Fruit fly (Drosophila melanogaster) whole organism, embryonic: ENCODE data around the gene dsx.

Experiments used
- ATbp ChIP-seq: fragments of 200-800 bp; sonication (Bioruptor generic); optimal IDR thresholded peaks from 2 replicates; lab custom pipeline; 2017; ENCODE audit warnings: missing biosample characterization, mild to moderate bottlenecking, missing genetic modification characterization, missing genetic modification reagents
- BEAF-32 ChIP-seq: fragments of 200-800 bp; sonication (Bioruptor generic); optimal IDR thresholded peaks from 3 replicates; lab custom pipeline; 2017; ENCODE audit warnings: missing biosample characterization, missing genetic modification characterization, mild to moderate bottlenecking, moderate library complexity, missing genetic modification reagents
- Bdp1 ChIP-seq: fragments of 200-800 bp; sonication (Bioruptor generic); optimal IDR thresholded peaks from 3 replicates; lab custom pipeline; 2016; ENCODE audit warnings: missing biosample characterization, missing genetic modification characterization
- CG10654 ChIP-seq: fragments of 200-800 bp; sonication (Bioruptor generic); optimal IDR thresholded peaks from 2 replicates; lab custom pipeline; 2016; ENCODE audit warnings: missing biosample characterization, missing genetic modification characterization
- CG10959 ChIP-seq: fragments of 200-800 bp; sonication (Bioruptor generic); IDR thresholded peaks from 2 replicates; pipeline ENCODE4 v1.3.6; 2022; ENCODE audit warnings: missing biosample characterization, missing genetic modification characterization
- CG11456 ChIP-seq: fragments of 200-800 bp; sonication (Bioruptor generic); IDR thresholded peaks from 3 replicates; pipeline ENCODE4 v1.3.6; 2022; ENCODE audit warnings: missing biosample characterization, missing genetic modification characterization
- CG13624 ChIP-seq: fragments of 200-800 bp; sonication (Bioruptor generic); optimal IDR thresholded peaks from 2 replicates; lab custom pipeline; 2016; ENCODE audit warnings: missing biosample characterization, missing genetic modification characterization
- CG14710 ChIP-seq: fragments of 200-800 bp; sonication (Bioruptor generic); optimal IDR thresholded peaks from 3 replicates; lab custom pipeline; 2019; ENCODE audit warnings: missing biosample characterization, mild to moderate bottlenecking, missing genetic modification characterization, moderate library complexity
- CG1647 ChIP-seq: fragments of 200-800 bp; sonication (Bioruptor generic); optimal IDR thresholded peaks from 3 replicates; lab custom pipeline; 2016; ENCODE audit warnings: missing biosample characterization, missing genetic modification characterization
- CG16813 ChIP-seq: fragments of 200-800 bp; sonication (Bioruptor generic); IDR thresholded peaks from 3 replicates; pipeline ENCODE4 v1.3.6; 2022; ENCODE audit warnings: missing biosample characterization, missing genetic modification characterization; ENCODE audit not compliant: partially characterized antibody
- CG1792 ChIP-seq: fragments of 200-800 bp; sonication (Bioruptor generic); optimal IDR thresholded peaks from 2 replicates; lab custom pipeline; 2016; ENCODE audit warnings: missing biosample characterization, missing genetic modification characterization
- CG18262 ChIP-seq: fragments of 200-800 bp; optimal IDR thresholded peaks from 3 replicates; lab custom pipeline; 2019; ENCODE audit warnings: missing biosample characterization, mild to moderate bottlenecking, missing genetic modification characterization, moderate library complexity
- CG2120 ChIP-seq: fragments of 200-800 bp; sonication (Bioruptor generic); optimal IDR thresholded peaks from 3 replicates; lab custom pipeline; 2016; ENCODE audit warnings: missing biosample characterization, missing genetic modification characterization
- CG32532 ChIP-seq: fragments of 200-800 bp; sonication (Bioruptor generic); IDR thresholded peaks from 2 replicates; pipeline ENCODE4 v1.3.6; 2022; ENCODE audit warnings: missing biosample characterization, missing genetic modification characterization
- CG33557 ChIP-seq: fragments of 200-800 bp; sonication (Bioruptor generic); optimal IDR thresholded peaks from 2 replicates; lab custom pipeline; 2019; ENCODE audit warnings: missing biosample characterization, mild to moderate bottlenecking, missing genetic modification characterization, moderate library complexity
- CG34224 ChIP-seq: fragments of 200-800 bp; sonication (Bioruptor generic); IDR thresholded peaks from 3 replicates; pipeline ENCODE4 v1.3.6; 2022; ENCODE audit warnings: missing biosample characterization, missing genetic modification characterization; ENCODE audit not compliant: partially characterized antibody
- CG3995 ChIP-seq: fragments of 200-800 bp; sonication (Bioruptor generic); optimal IDR thresholded peaks from 3 replicates; lab custom pipeline; 2016; ENCODE audit warnings: missing biosample characterization, missing genetic modification characterization
- CG4617 ChIP-seq: fragments of 200-800 bp; sonication (Bioruptor generic); optimal IDR thresholded peaks from 3 replicates; lab custom pipeline; 2016; ENCODE audit warnings: missing biosample characterization, missing genetic modification characterization, borderline replicate concordance
- CG4707 ChIP-seq: fragments of 200-800 bp; sonication (Bioruptor generic); optimal IDR thresholded peaks from 2 replicates; lab custom pipeline; 2018; ENCODE audit warnings: missing biosample characterization, mild to moderate bottlenecking, missing genetic modification characterization, moderate library complexity
- CG7556 ChIP-seq: fragments of 200-800 bp; sonication (Bioruptor generic); optimal IDR thresholded peaks from 2 replicates; lab custom pipeline; 2017; ENCODE audit warnings: missing biosample characterization, mild to moderate bottlenecking, missing genetic modification characterization
- CG8478 ChIP-seq: fragments of >200 bp; optimal IDR thresholded peaks from 2 replicates; lab custom pipeline; 2018
- CG9609 ChIP-seq: fragments of 200-800 bp; sonication (Bioruptor generic); optimal IDR thresholded peaks from 3 replicates; lab custom pipeline; 2016; ENCODE audit warnings: missing biosample characterization, missing genetic modification characterization
- CkIIα-i1 ChIP-seq: fragments of 200-800 bp; sonication (Bioruptor generic); IDR thresholded peaks from 2 replicates; pipeline ENCODE4 v1.3.6; 2022; ENCODE audit warnings: missing biosample characterization, missing genetic modification characterization
- Dip3 ChIP-seq: fragments of 200-800 bp; sonication (Bioruptor generic); optimal IDR thresholded peaks from 3 replicates; lab custom pipeline; 2016; ENCODE audit warnings: missing biosample characterization, missing genetic modification characterization
- Hr78 ChIP-seq, 2 experiments: fragments of 200-800 bp in 1 of 2; fragments of >200 bp in 1 of 2; sonication (Bioruptor generic) in 1 of 2; optimal IDR thresholded peaks; 2 replicates each; lab custom pipeline; 2017 to 2019; ENCODE audit warnings: missing biosample characterization in 2 of 2, missing genetic modification characterization in 2 of 2, mild to moderate bottlenecking in 1 of 2, moderate library complexity in 1 of 2
- Med ChIP-seq: fragments of 200-800 bp; sonication (Bioruptor generic); peaks from one replicate; lab custom pipeline; 2016; ENCODE audit warnings: missing biosample characterization, missing genetic modification characterization, mild to moderate bottlenecking, inconsistent platforms, moderate library complexity
- Mes4 ChIP-seq: fragments of 200-800 bp; sonication (Bioruptor generic); optimal IDR thresholded peaks from 2 replicates; lab custom pipeline; 2016; ENCODE audit warnings: missing biosample characterization, missing genetic modification characterization
- Scr ChIP-seq: fragments of 200-800 bp; sonication (Bioruptor generic); IDR thresholded peaks from 2 replicates; pipeline ENCODE4 v1.3.6; 2022; ENCODE audit warnings: missing biosample characterization, missing genetic modification characterization; ENCODE audit not compliant: partially characterized antibody
- Sin3A ChIP-seq: fragments of >200 bp; optimal IDR thresholded peaks from 2 replicates; lab custom pipeline; 2018
- chif ChIP-seq, 2 experiments: fragments of 200-800 bp; sonication (Bioruptor generic); optimal IDR thresholded peaks; 3 replicates each; lab custom pipeline; 2016; ENCODE audit warnings: missing biosample characterization in 2 of 2, missing genetic modification characterization in 2 of 2
- ci ChIP-seq: fragments of 200-800 bp; sonication (Bioruptor generic); IDR thresholded peaks from 3 replicates; pipeline ENCODE4 v1.3.6; 2022; ENCODE audit warnings: missing biosample characterization, missing genetic modification characterization
- crp ChIP-seq, 2 experiments: fragments of 200-800 bp; sonication (Bioruptor generic); optimal IDR thresholded peaks; 2 replicates in 1 of 2; 3 replicates in 1 of 2; lab custom pipeline; 2017; ENCODE audit warnings: missing biosample characterization in 2 of 2, missing genetic modification characterization in 2 of 2, mild to moderate bottlenecking in 1 of 2, moderate library complexity in 1 of 2
- dm ChIP-seq: fragments of 200-800 bp; sonication (Bioruptor generic); optimal IDR thresholded peaks from 3 replicates; lab custom pipeline; 2016; ENCODE audit warnings: missing biosample characterization, missing genetic modification characterization
- esg ChIP-seq: fragments of 200-800 bp; sonication (Bioruptor generic); conservative IDR thresholded peaks from 2 replicates; pipeline ENCODE4 v1.3.6; 2022; ENCODE audit warnings: missing biosample characterization, missing genetic modification characterization
- hb ChIP-seq: fragments of 200-800 bp; sonication (Bioruptor generic); IDR thresholded peaks from 3 replicates; pipeline ENCODE4 v1.3.6; 2022; ENCODE audit warnings: missing biosample characterization, missing genetic modification characterization; ENCODE audit not compliant: partially characterized antibody
- hbn ChIP-seq: fragments of 200-800 bp; sonication (Bioruptor generic); IDR thresholded peaks from 2 replicates; pipeline ENCODE4 v1.3.6; 2022; ENCODE audit warnings: missing biosample characterization, missing genetic modification characterization; ENCODE audit not compliant: partially characterized antibody
- her ChIP-seq: fragments of 200-800 bp; sonication (Bioruptor generic); optimal IDR thresholded peaks from 2 replicates; lab custom pipeline; 2016; ENCODE audit warnings: missing biosample characterization, missing genetic modification characterization
- jigr1 ChIP-seq: fragments of 200-800 bp; sonication (Bioruptor generic); IDR thresholded peaks from 3 replicates; pipeline ENCODE4 v1.3.6; 2022; ENCODE audit warnings: missing biosample characterization, missing genetic modification characterization
- jumu ChIP-seq: fragments of 200-800 bp; sonication (Bioruptor generic); optimal IDR thresholded peaks from 3 replicates; lab custom pipeline; 2016; ENCODE audit warnings: missing biosample characterization, missing genetic modification characterization
- lov ChIP-seq, 2 experiments: fragments of 200-800 bp in 1 of 2; fragments of >200 bp in 1 of 2; sonication (Bioruptor generic) in 1 of 2; IDR thresholded peaks in 1 of 2; optimal IDR thresholded peaks in 1 of 2; 2 replicates in 1 of 2; 3 replicates in 1 of 2; pipeline versions ENCODE4 v1.3.6 to Lab custom; 2017 to 2022; ENCODE audit warnings: missing biosample characterization in 1 of 2, missing genetic modification characterization in 1 of 2
- nerfin-2 ChIP-seq: fragments of 200-800 bp; sonication (Bioruptor generic); IDR thresholded peaks from 2 replicates; pipeline ENCODE4 v1.3.6; 2022; ENCODE audit warnings: missing biosample characterization, missing genetic modification characterization; ENCODE audit not compliant: partially characterized antibody
- repo ChIP-seq: fragments of 200-800 bp; sonication (Bioruptor generic); optimal IDR thresholded peaks from 2 replicates; lab custom pipeline; 2016; ENCODE audit warnings: missing biosample characterization, missing genetic modification characterization
- sc ChIP-seq, 3 experiments: fragments of >200 bp in 2 of 3; fragments of 200-800 bp in 1 of 3; sonication (Bioruptor generic) in 1 of 3; optimal IDR thresholded peaks; 2 replicates in 2 of 3; 3 replicates in 1 of 3; lab custom pipeline; 2017; ENCODE audit warnings: mild to moderate bottlenecking in 1 of 3, missing biosample characterization in 1 of 3, missing genetic modification characterization in 1 of 3, missing genetic modification reagents in 1 of 3
- seq ChIP-seq: fragments of 200-800 bp; sonication (Bioruptor generic); IDR thresholded peaks from 2 replicates; pipeline ENCODE4 v1.3.6; 2022; ENCODE audit warnings: missing biosample characterization, missing genetic modification characterization
- shn ChIP-seq: fragments of 200-800 bp; sonication (Bioruptor generic); optimal IDR thresholded peaks from 3 replicates; lab custom pipeline; 2016; ENCODE audit warnings: missing biosample characterization, missing genetic modification characterization
- tna ChIP-seq: fragments of 200-800 bp; sonication (Bioruptor generic); IDR thresholded peaks from 2 replicates; pipeline ENCODE4 v1.3.6; 2022; ENCODE audit warnings: missing biosample characterization, missing genetic modification characterization; ENCODE audit not compliant: partially characterized antibody
- ttk ChIP-seq: fragments of 200-800 bp; sonication (Bioruptor generic); IDR thresholded peaks from 2 replicates; pipeline ENCODE4 v2.1.2; 2022; ENCODE audit warnings: missing biosample characterization, missing genetic modification characterization
- unc-4 ChIP-seq: fragments of 200-800 bp; sonication (Bioruptor generic); IDR thresholded peaks from 2 replicates; pipeline ENCODE4 v1.3.6; 2022; ENCODE audit warnings: missing biosample characterization, missing genetic modification characterization; ENCODE audit not compliant: partially characterized antibody

Gene dsx

dm6 chr3R:7911482-7911881 is 55.7 kb downstream of the dsx start, which contains the start of gene Prat (continued):
- TF ChIP-seq Scr (GFP tag; lab: Robert Waterston, UW) (peak; percentile 79), hb (peak; percentile 47; the same call in 2 of the 3 replicates), Med (GFP tag; lab: Kevin White, UChicago) (peak; percentile 66), CG34224 (GFP tag; lab: Robert Waterston, UW) (peak; percentile 76), CkIIα-i1 (no peak), CG4707 (no peak), CG2120 (no peak), dm (GFP tag; lab: Kevin White, UChicago) (peak; percentile 80), crp (GFP tag; optimal IDR thresholded peaks at IDR 0.05; lab: Kevin White, UChicago) (peak in 1 of 2 experiments; percentile 60), CG11456 (no peak), esg (GFP tag; lab: Robert Waterston, UW) (no peak), CG33557 (GFP tag; lab: Kevin White, UChicago) (no peak), her (GFP tag; lab: Kevin White, UChicago) (no peak), sc (optimal IDR thresholded peaks at IDR 0.05; lab: Kevin White, UChicago) (no peak), sc (GFP tag; optimal IDR thresholded peaks at IDR 0.05; lab: Kevin White, UChicago) (no peak)

DNA sequence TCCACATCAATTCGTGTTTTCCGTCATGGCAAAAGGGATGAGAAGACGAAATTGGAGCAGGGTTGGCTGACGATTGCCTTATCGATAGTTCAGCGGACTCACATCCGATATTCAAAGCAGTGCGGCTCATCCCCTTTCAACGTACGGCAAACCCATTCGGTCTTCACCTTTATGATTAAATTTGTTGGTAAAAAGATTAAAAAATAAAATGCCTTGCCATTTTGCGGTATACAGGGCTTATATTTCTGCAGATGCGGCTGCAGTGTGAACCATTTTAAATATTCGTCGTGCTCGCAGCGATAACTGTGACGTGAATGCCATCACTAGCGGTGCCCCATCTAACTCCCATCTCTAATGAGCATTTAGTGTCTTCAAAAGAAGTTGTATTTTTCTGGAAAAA is 59.9 kb downstream of the dsx start, which contains the start of the genes Taf7 and EMC1:
Gene Taf7 (plus strand): TSS at position 23 of the 400 bp plus-strand sequence.
Gene EMC1 (minus strand): TSS at position 53 of the 400 bp plus-strand sequence.
- TF ChIP-seq hbn (peak; percentile 90), chif (GFP tag; optimal IDR thresholded peaks at IDR 0.05; lab: Kevin White, UChicago) (peak; percentile 7 to 48), CG18262 (tag; lab: Kevin White, UChicago) (no peak), lov (optimal IDR thresholded peaks at IDR 0.05; lab: Kevin White, UChicago) (no peak), lov (GFP tag; IDR thresholded peaks at IDR 0.05; lab: Robert Waterston, UW) (no peak), CG16813 (GFP tag; lab: Robert Waterston, UW) (peak; percentile 99), CG4617 (peak; percentile 90), ttk (GFP tag; lab: Robert Waterston, UW) (no peak), Hr78 (GFP tag; optimal IDR thresholded peaks at IDR 0.05; lab: Kevin White, UChicago) (no peak), BEAF-32 (GFP tag; lab: Kevin White, UChicago) (peak; percentile 100), esg (GFP tag; lab: Robert Waterston, UW) (0 out of 2 replicates have a peak, but pooled peaks have one; percentile 13), CG14710 (tag; lab: Kevin White, UChicago) (peak; percentile 76), jigr1 (0 out of 3 replicates have a peak, but pooled peaks have one; percentile 30), Mes4 (peak; percentile 23), ATbp (GFP tag; lab: Kevin White, UChicago) (no peak), repo (GFP tag; lab: Kevin White, UChicago) (peak; percentile 5), ci (GFP tag; lab: Robert Waterston, UW) (no peak), CG32532 (GFP tag; lab: Robert Waterston, UW) (0 out of 2 replicates have a peak, but pooled peaks have one; percentile 22), unc-4 (GFP tag; lab: Robert Waterston, UW) (peak; percentile 94), nerfin-2 (GFP tag; lab: Robert Waterston, UW) (peak; percentile 91), CG3995 (GFP tag; lab: Kevin White, UChicago) (peak; percentile 99), CG8478 (lab: Kevin White, UChicago) (peak; percentile 83), Bdp1 (GFP tag; lab: Kevin White, UChicago) (peak; percentile 26), seq (GFP tag; lab: Robert Waterston, UW) (no peak), tna (GFP tag; lab: Robert Waterston, UW) (peak; percentile 77; the same call in 1 of the 2 replicates), CG1647 (GFP tag; lab: Kevin White, UChicago) (peak; percentile 13), hb (peak; percentile 96), CG1792 (GFP tag; lab: Kevin White, UChicago) (peak; percentile 39), Dip3 (GFP tag; lab: Kevin White, UChicago) (peak; percentile 38), jumu (GFP tag; lab: Kevin White, UChicago) (peak; percentile 64), Sin3A (lab: Kevin White, UChicago) (peak; percentile 100), CG7556 (GFP tag; lab: Kevin White, UChicago) (no peak), CG10959 (GFP tag; lab: Robert Waterston, UW) (no peak), CG9609 (peak; percentile 37), CG10654 (GFP tag; lab: Kevin White, UChicago) (peak; percentile 31), CG33557 (GFP tag; lab: Kevin White, UChicago) (peak; percentile 52), shn (GFP tag; lab: Kevin White, UChicago) (peak; percentile 69), CG13624 (GFP tag; lab: Kevin White, UChicago) (peak; percentile 56)
